Fruit fly (Drosophila melanogaster) whole organism, wandering third instar larva: ENCODE measurements around the gene CG42813.

Experiments used
- Dfd ChIP-seq: fragments of >200 bp; optimal IDR thresholded peaks from 2 replicates; lab custom pipeline; 2017; ENCODE audit warnings: missing biosample characterization, missing genetic modification characterization
- GATAd ChIP-seq: sonication (Bioruptor generic); optimal IDR thresholded peaks from 2 replicates; lab custom pipeline; 2016; ENCODE audit warnings: missing biosample characterization, missing genetic modification characterization
- HLH106 ChIP-seq: fragments of 200-800 bp; optimal IDR thresholded peaks from 3 replicates; lab custom pipeline; 2019; ENCODE audit warnings: missing biosample characterization, mild to moderate bottlenecking, missing genetic modification characterization, moderate library complexity
- Hr83 ChIP-seq: fragments of 200-300 bp; sonication (Bioruptor generic); optimal IDR thresholded peaks from 2 replicates; lab custom pipeline; 2016; ENCODE audit warnings: missing biosample characterization, mild to moderate bottlenecking, missing genetic modification characterization, moderate library complexity; ENCODE audit not compliant: poor library complexity, severe bottlenecking
- Mio ChIP-seq: sonication (Bioruptor generic); optimal IDR thresholded peaks from 2 replicates; lab custom pipeline; 2016; ENCODE audit warnings: missing biosample characterization, missing genetic modification characterization
- Myc ChIP-seq: fragments of >200 bp; optimal IDR thresholded peaks from 2 replicates; lab custom pipeline; 2017
- Sp1 ChIP-seq: fragments of 200-800 bp; sonication (Bioruptor generic); optimal IDR thresholded peaks from 3 replicates; lab custom pipeline; 2019; ENCODE audit warnings: missing biosample characterization, mild to moderate bottlenecking, missing genetic modification characterization, moderate library complexity
- Vsx2 ChIP-seq: fragments of 200-300, 225-300 bp; sonication (Bioruptor generic); optimal IDR thresholded peaks from 2 replicates; lab custom pipeline; 2018; ENCODE audit warnings: missing biosample characterization, missing genetic modification characterization; ENCODE audit not compliant: partially characterized antibody
- brk ChIP-seq: fragments of 200-800 bp; sonication (Bioruptor generic); optimal IDR thresholded peaks from 2 replicates; lab custom pipeline; 2016; ENCODE audit warnings: missing biosample characterization, mild to moderate bottlenecking, missing genetic modification characterization
- dl ChIP-seq, 2 experiments: fragments of 175-275, 200-275 bp in 1 of 2; fragments of 200-275 bp in 1 of 2; sonication (Bioruptor generic); optimal IDR thresholded peaks; lab custom pipeline; 2018; ENCODE audit warnings: mild to moderate bottlenecking in 2 of 2, missing biosample characterization in 2 of 2, missing genetic modification characterization in 2 of 2, moderate library complexity in 2 of 2; ENCODE audit not compliant: partially characterized antibody in 2 of 2, insufficient read depth in 1 of 2
- ey ChIP-seq: fragments of 200-800 bp; sonication (Bioruptor generic); optimal IDR thresholded peaks from 2 replicates; lab custom pipeline; 2016; ENCODE audit warnings: missing biosample characterization, missing genetic modification characterization
- jim ChIP-seq: fragments of 175-275, 200-325 bp; sonication (Bioruptor generic); optimal IDR thresholded peaks from 2 replicates; lab custom pipeline; 2016; ENCODE audit warnings: missing biosample characterization, mild to moderate bottlenecking, missing genetic modification characterization
- usp ChIP-seq: fragments of >200 bp; optimal IDR thresholded peaks from 2 replicates; lab custom pipeline; 2017; ENCODE audit warnings: missing biosample characterization, missing genetic modification characterization

DNA sequence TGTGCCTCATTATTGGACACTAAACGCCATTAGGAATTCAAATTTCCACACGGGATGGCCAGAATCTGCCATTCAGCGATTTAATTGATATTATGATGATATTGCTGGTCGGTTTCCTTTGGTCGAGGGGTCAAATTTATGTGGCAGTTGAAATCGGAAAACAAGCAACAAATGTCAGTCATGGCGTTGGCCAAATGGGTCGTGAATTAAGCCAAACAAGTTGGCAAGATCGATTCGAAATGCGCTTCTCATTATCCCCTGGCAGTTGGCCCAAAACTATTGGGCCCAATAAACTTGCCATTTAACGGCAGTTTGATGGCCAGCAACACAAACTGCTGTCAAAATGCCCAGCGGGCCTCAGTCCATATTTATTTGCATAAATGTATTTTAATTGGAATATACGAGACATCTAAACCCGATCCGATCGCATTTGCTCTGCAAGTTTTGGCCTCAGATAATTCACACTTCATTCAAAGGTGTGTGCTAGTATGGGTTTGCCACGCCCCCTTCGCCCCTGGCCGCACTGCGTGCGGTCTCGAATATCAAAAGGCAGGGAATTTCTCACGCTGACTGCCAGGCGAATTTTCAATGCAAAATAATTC lies 15.3 kb downstream of the CG42813 start:
- TF ChIP-seq HLH106 (no peak), usp (GFP tag; lab: Kevin White, UChicago) (no peak), Dfd (no peak), jim (GFP tag; lab: Kevin White, UChicago) (no peak), dl (GFP tag; optimal IDR thresholded peaks at IDR 0.05; lab: Kevin White, UChicago; ENCODE audit: insufficient read depth in 1 of 2, partially characterized antibody in 2 of 2) (no peak), Myc (lab: Kevin White, UChicago) (no peak), GATAd (no peak), Sp1 (GFP tag; lab: Kevin White, UChicago) (no peak), brk (GFP tag; lab: Kevin White, UChicago) (no peak), ey (GFP tag; lab: Kevin White, UChicago) (no peak), Mio (no peak), Vsx2 (GFP tag; lab: Kevin White, UChicago) (no peak), Hr83 (GFP tag; lab: Kevin White, UChicago) (no peak)
